Fruit fly (Drosophila melanogaster) whole organism, prepupa: ENCODE measurements around the gene CG34398.

Experiments
- CG11294 ChIP-seq: fragments of 200-800 bp; sonication (Bioruptor generic); IDR thresholded peaks from 2 replicates; pipeline ENCODE4 v1.3.6; 2022; ENCODE audit warnings: missing biosample characterization, missing genetic modification characterization
- CG15336 ChIP-seq: fragments of 200-800 bp; sonication (Bioruptor generic); IDR thresholded peaks from 2 replicates; pipeline ENCODE4 v1.3.6; 2022; ENCODE audit warnings: missing biosample characterization, missing genetic modification characterization
- CG31627 ChIP-seq: fragments of 200-800 bp; sonication (Bioruptor generic); optimal IDR thresholded peaks from 3 replicates; lab custom pipeline; 2016; ENCODE audit warnings: missing biosample characterization, missing genetic modification characterization
- CG6276 ChIP-seq: fragments of 200-800 bp; sonication (Bioruptor generic); optimal IDR thresholded peaks from 2 replicates; lab custom pipeline; 2017; ENCODE audit warnings: missing biosample characterization, mild to moderate bottlenecking, missing genetic modification characterization
- CG8119 ChIP-seq: fragments of 200-800 bp; sonication (Bioruptor generic); IDR thresholded peaks from 3 replicates; pipeline ENCODE4 v1.3.6; 2022; ENCODE audit warnings: missing biosample characterization, missing genetic modification characterization
- Eip78C ChIP-seq: fragments of 200-800 bp; sonication (Bioruptor generic); peaks from one replicate; lab custom pipeline; 2016; ENCODE audit warnings: missing biosample characterization, missing genetic modification characterization
- Gug ChIP-seq: fragments of 200-800 bp; sonication (Bioruptor generic); IDR thresholded peaks from 2 replicates; pipeline ENCODE4 v1.3.6; 2022; ENCODE audit warnings: missing biosample characterization, missing genetic modification characterization
- Hr38 ChIP-seq: sonication (Bioruptor generic); optimal IDR thresholded peaks from 2 replicates; lab custom pipeline; 2016; ENCODE audit warnings: missing biosample characterization, missing genetic modification characterization
- Hr4 ChIP-seq: fragments of 200-800 bp; sonication (Bioruptor generic); optimal IDR thresholded peaks from 3 replicates; lab custom pipeline; 2016; ENCODE audit warnings: missing biosample characterization, missing genetic modification characterization
- Lpt ChIP-seq: fragments of 200-800 bp; sonication (Bioruptor generic); optimal IDR thresholded peaks from 3 replicates; lab custom pipeline; 2016; ENCODE audit warnings: missing biosample characterization, missing genetic modification characterization
- Smox ChIP-seq: fragments of 200-800 bp; sonication (Bioruptor generic); optimal IDR thresholded peaks from 3 replicates; lab custom pipeline; 2016; ENCODE audit warnings: missing biosample characterization, missing genetic modification characterization
- Sox14 ChIP-seq: fragments of 200-800 bp; sonication (Bioruptor generic); optimal IDR thresholded peaks from 3 replicates; lab custom pipeline; 2016; ENCODE audit warnings: missing biosample characterization, missing genetic modification characterization
- acj6 ChIP-seq: fragments of 200-800 bp; sonication (Bioruptor generic); optimal IDR thresholded peaks from 3 replicates; lab custom pipeline; 2016; ENCODE audit warnings: missing biosample characterization, missing genetic modification characterization
- dsx ChIP-seq: fragments of 200-800 bp; optimal IDR thresholded peaks from 3 replicates; lab custom pipeline; 2019; ENCODE audit warnings: missing biosample characterization, mild to moderate bottlenecking, missing genetic modification characterization, moderate library complexity; ENCODE audit not compliant: poor library complexity, severe bottlenecking
- esn ChIP-seq: fragments of 200-800 bp; sonication (Bioruptor generic); optimal IDR thresholded peaks from 2 replicates; lab custom pipeline; 2016; ENCODE audit warnings: missing biosample characterization, mild to moderate bottlenecking, missing genetic modification characterization, moderate library complexity
- fd59A ChIP-seq: fragments of 200-800 bp; sonication (Bioruptor generic); optimal IDR thresholded peaks from 2 replicates; lab custom pipeline; 2017; ENCODE audit warnings: missing biosample characterization, mild to moderate bottlenecking, missing genetic modification characterization, missing genetic modification reagents
- fkh ChIP-seq: fragments of 200-800 bp; sonication (Bioruptor generic); optimal IDR thresholded peaks from 3 replicates; lab custom pipeline; 2017; ENCODE audit warnings: missing biosample characterization, mild to moderate bottlenecking, missing genetic modification characterization, moderate library complexity
- lz ChIP-seq: fragments of 200-800 bp; sonication (Bioruptor generic); optimal IDR thresholded peaks from 3 replicates; lab custom pipeline; 2016; ENCODE audit warnings: missing biosample characterization, missing genetic modification characterization
- pdm3 ChIP-seq: fragments of 200-800 bp; sonication (Bioruptor generic); optimal IDR thresholded peaks from 3 replicates; lab custom pipeline; 2016; ENCODE audit warnings: missing biosample characterization, missing genetic modification characterization
- spab ChIP-seq: fragments of 200-800 bp; sonication (Bioruptor generic); optimal IDR thresholded peaks from 2 replicates; lab custom pipeline; 2017; ENCODE audit warnings: missing biosample characterization, mild to moderate bottlenecking, missing genetic modification characterization, missing genetic modification reagents
- ss ChIP-seq, 2 experiments: fragments of 200-800 bp; sonication (Bioruptor generic); optimal IDR thresholded peaks; 2 replicates in 1 of 2; 3 replicates in 1 of 2; lab custom pipeline; 2017 to 2018; ENCODE audit warnings: mild to moderate bottlenecking in 2 of 2, missing biosample characterization in 2 of 2, missing genetic modification characterization in 2 of 2, moderate library complexity in 1 of 2
- svp ChIP-seq: fragments of 200-800 bp; sonication (Bioruptor generic); peaks from one replicate; lab custom pipeline; 2016; ENCODE audit warnings: missing biosample characterization, missing genetic modification characterization

CG34398 gene

dm6 chr2L:8974506-8974905 lies 75.9 kb downstream of the CG34398 start:
- TF ChIP-seq dsx (GFP tag; lab: Kevin White, UChicago) (no peak), Hr4 (GFP tag; lab: Kevin White, UChicago) (no peak), CG8119 (GFP tag; lab: Robert Waterston, UW) (no peak), svp (GFP tag; lab: Kevin White, UChicago) (no peak), CG11294 (no peak), Eip78C (no peak), lz (GFP tag; lab: Kevin White, UChicago) (no peak)

dm6 chr2L:8975328-8975727 lies 76.7 kb downstream of the CG34398 start, which contains the start of gene CG9541:
Gene CG9541, minus strand, starts transcription at chr2L:8975428.
- TF ChIP-seq Lpt (GFP tag; lab: Kevin White, UChicago) (no peak), Eip78C (no peak), Smox (no peak), Gug (no peak), acj6 (no peak)

dm6 chr2L:8980359-8980758 lies 81.8 kb downstream of the CG34398 start, which contains the start of gene CG18662:
Gene CG18662, plus strand, starts transcription at chr2L:8980659.
- TF ChIP-seq fd59A (no peak), Hr38 (no peak), Lpt (GFP tag; lab: Kevin White, UChicago) (no peak), CG15336 (GFP tag; lab: Robert Waterston, UW) (no peak), spab (GFP tag; lab: Kevin White, UChicago) (no peak), ss (GFP tag; optimal IDR thresholded peaks at IDR 0.05; lab: Kevin White, UChicago) (no peak), esn (GFP tag; lab: Kevin White, UChicago) (no peak), CG31627 (GFP tag; lab: Kevin White, UChicago) (no peak), CG6276 (GFP tag; lab: Kevin White, UChicago) (no peak), Sox14 (no peak), pdm3 (no peak)

dm6 chr2L:8982584-8983302 lies 84.2 kb downstream of the CG34398 start:
- TF ChIP-seq Eip78C (peak; percentile 15), fkh (GFP tag; lab: Kevin White, UChicago) (peak; percentile 47), acj6 (no peak)
